Worm (Caenorhabditis elegans): ENCODE results near the gene ZC8.6.

ZC8.6 gene

ce11 chrX:5018062-5018653, 20.8 kb upstream of the ZC8.6 start:
- no peak for TF ChIP-seq F33H1.4 (GFP tag; IDR thresholded peaks at IDR 0.05)
- no peak for TF ChIP-seq ztf-18 (tag; optimal IDR thresholded peaks at IDR 0.05)
- peak; percentile 35 for TF ChIP-seq attf-5 (GFP tag; optimal IDR thresholded peaks at IDR 0.05)
- TF ChIP-seq ztf-25 (GFP tag; IDR thresholded peaks at IDR 0.05) = no peak
- no peak for TF ChIP-seq lsl-1 (GFP tag; optimal IDR thresholded peaks at IDR 0.05)
- no peak for TF ChIP-seq hmg-20 (GFP tag; IDR thresholded peaks at IDR 0.05)
- TF ChIP-seq ztf-26 (tag; optimal IDR thresholded peaks at IDR 0.05) = no peak
- TF ChIP-seq efl-1 (GFP tag; optimal IDR thresholded peaks at IDR 0.05) = no peak
- no peak for TF ChIP-seq B0019.2 (GFP tag; conservative IDR thresholded peaks at IDR 0.05)
- TF ChIP-seq ceh-100 (GFP tag; IDR thresholded peaks at IDR 0.05) = no peak
- no peak for TF ChIP-seq K12H6.12 (tag; optimal IDR thresholded peaks at IDR 0.05)
- no peak for TF ChIP-seq bed-2 (GFP tag; IDR thresholded peaks at IDR 0.05)
- no peak for TF ChIP-seq Y53F4B.3 (GFP tag; IDR thresholded peaks at IDR 0.05)
- TF ChIP-seq lin-54 (GFP tag; optimal IDR thresholded peaks at IDR 0.05) = no peak
- TF ChIP-seq Y53G8AR.9 (GFP tag; conservative IDR thresholded peaks at IDR 0.05) = no peak
- TF ChIP-seq lin-40 (tag; optimal IDR thresholded peaks at IDR 0.05) = no peak
- TF ChIP-seq pha-4 (tag; optimal IDR thresholded peaks at IDR 0.05) = no peak
- TF ChIP-seq F57A8.1 (GFP tag; optimal IDR thresholded peaks at IDR 0.05) = no peak
- no peak for TF ChIP-seq ztf-22 (GFP tag; optimal IDR thresholded peaks at IDR 0.05)
- TF ChIP-seq C06A6.2 (GFP tag; conservative IDR thresholded peaks at IDR 0.05) = no peak
- peak; percentile 78 for TF ChIP-seq nhr-80 (tag; optimal IDR thresholded peaks at IDR 0.05)
- TF ChIP-seq madf-8 (GFP tag; conservative IDR thresholded peaks at IDR 0.05) = no peak
- TF ChIP-seq zim-3 (tag; optimal IDR thresholded peaks at IDR 0.05) = no peak
- TF ChIP-seq rec-8 (tag; optimal IDR thresholded peaks at IDR 0.05) = no peak
- TF ChIP-seq tbx-9 (tag; optimal IDR thresholded peaks at IDR 0.05; ENCODE audit: borderline replicate concordance) = no peak
- TF ChIP-seq aptf-3 (GFP tag; IDR thresholded peaks at IDR 0.05) = no peak
- peak; percentile 85; the same call in 1 of the 2 replicates for TF ChIP-seq cebp-1 (GFP tag; IDR thresholded peaks at IDR 0.05)
- TF ChIP-seq cebp-1 (tag; optimal IDR thresholded peaks at IDR 0.05) = peak; percentile 96
- no peak for TF ChIP-seq F39B2.1 (GFP tag; IDR thresholded peaks at IDR 0.05)
- no peak for TF ChIP-seq hrde-1 (tag; optimal IDR thresholded peaks at IDR 0.05; ENCODE audit: borderline replicate concordance)
- peak; percentile 54 to 83 for TF ChIP-seq let-607 (tag; optimal IDR thresholded peaks at IDR 0.05)
- TF ChIP-seq nfya-2 (GFP tag; IDR thresholded peaks at IDR 0.05) = no peak
- TF ChIP-seq snpc-3.4 (tag; optimal IDR thresholded peaks at IDR 0.05) = no peak
- TF ChIP-seq madf-3 (GFP tag; IDR thresholded peaks at IDR 0.05) = no peak
- TF ChIP-seq F37B4.10 (GFP tag; IDR thresholded peaks at IDR 0.05) = no peak
- 0 out of 2 replicates have a peak, but pooled peaks have one; percentile 15 for TF ChIP-seq dox-1 (GFP tag; IDR thresholded peaks at IDR 0.05)
- TF ChIP-seq Y79H2A.3 (GFP tag; conservative IDR thresholded peaks at IDR 0.05) = no peak
- TF ChIP-seq F10E7.11 (tag; optimal IDR thresholded peaks at IDR 0.05) = no peak
- TF ChIP-seq ceh-27 (GFP tag; optimal IDR thresholded peaks at IDR 0.05) = no peak
- no peak for TF ChIP-seq B0336.3 (GFP tag; IDR thresholded peaks at IDR 0.05)

Measured in whole organism, young adult.